Worm (Caenorhabditis elegans): ENCODE data around the gene F44A2.5.

DNA sequence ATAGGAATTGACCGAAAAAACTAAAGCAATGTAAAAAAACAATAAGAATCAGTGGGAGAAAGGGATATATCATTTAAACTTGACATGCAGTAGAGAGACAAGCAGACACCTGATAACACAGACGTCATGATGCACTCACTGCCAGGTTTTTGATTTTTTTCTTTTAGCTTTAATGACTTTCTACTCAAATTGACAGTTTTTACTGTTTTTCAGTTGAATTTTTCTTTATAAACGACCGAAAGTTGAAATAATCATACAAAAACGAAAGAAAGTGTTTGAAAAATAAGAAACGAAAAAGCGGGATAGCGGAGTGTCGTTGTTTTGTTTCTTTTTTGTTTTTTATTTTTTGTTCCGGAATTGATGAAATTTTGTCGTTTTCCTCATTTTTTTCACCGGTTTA, 36.8 kb downstream of the F44A2.5 start, which contains the start of gene ucp-4:
- TF ChIP-seq lsy-2 (tag; optimal IDR thresholded peaks at IDR 0.05) = no peak
- TF ChIP-seq pha-4 (tag; optimal IDR thresholded peaks at IDR 0.05) = no peak
- TF ChIP-seq cnd-1 (tag; optimal IDR thresholded peaks at IDR 0.05) = no peak
- TF ChIP-seq nhr-76 (tag; optimal IDR thresholded peaks at IDR 0.05) = no peak
- no peak for TF ChIP-seq unc-120 (tag; optimal IDR thresholded peaks at IDR 0.05; ENCODE audit: poor library complexity, severe bottlenecking)
- no peak for TF ChIP-seq ztf-11 (tag; optimal IDR thresholded peaks at IDR 0.05)
- TF ChIP-seq blmp-1 (tag; optimal IDR thresholded peaks at IDR 0.05) = no peak
- TF ChIP-seq nhr-12 (tag; optimal IDR thresholded peaks at IDR 0.05) = no peak
- TF ChIP-seq sem-2 (GFP tag; optimal IDR thresholded peaks at IDR 0.05) = no peak

Data from whole organism, mixed stage, embryonic.